Fruit fly (Drosophila melanogaster) whole organism, pupa: Measurements from ENCODE around the gene CG31709.

ENCODE experiments used
- CG12605 ChIP-seq: fragments of 200-800 bp; sonication (Bioruptor generic); IDR thresholded peaks from 2 replicates; pipeline ENCODE4 v1.3.6; 2022; ENCODE audit warnings: missing biosample characterization, missing genetic modification characterization
- CG15710 ChIP-seq: fragments of 200-800 bp; sonication (Bioruptor generic); optimal IDR thresholded peaks from 2 replicates; lab custom pipeline; 2018; ENCODE audit warnings: missing biosample characterization, mild to moderate bottlenecking, missing genetic modification characterization, moderate library complexity
- EcR ChIP-seq: fragments of 200-800 bp; sonication (Bioruptor generic); optimal IDR thresholded peaks from 3 replicates; lab custom pipeline; 2019; ENCODE audit warnings: missing biosample characterization, missing genetic modification characterization, mild to moderate bottlenecking, moderate library complexity, missing genetic modification reagents
- Pif1B ChIP-seq: fragments of 200-800 bp; sonication (Bioruptor generic); optimal IDR thresholded peaks from 3 replicates; lab custom pipeline; 2016; ENCODE audit warnings: missing biosample characterization, missing genetic modification characterization
- Snoo ChIP-seq: fragments of 200-800 bp; sonication (Bioruptor generic); optimal IDR thresholded peaks from 3 replicates; lab custom pipeline; 2017; ENCODE audit warnings: missing biosample characterization, mild to moderate bottlenecking, missing genetic modification characterization, inconsistent platforms
- gl ChIP-seq: fragments of 200-800 bp; sonication (Bioruptor generic); optimal IDR thresholded peaks from 2 replicates; lab custom pipeline; 2018; ENCODE audit warnings: missing biosample characterization, mild to moderate bottlenecking, missing genetic modification characterization
- rn ChIP-seq: fragments of 200-800 bp; sonication (Bioruptor generic); IDR thresholded peaks from 2 replicates; pipeline ENCODE4 v1.3.6; 2022; ENCODE audit warnings: missing biosample characterization, missing genetic modification characterization

- no peak for TF ChIP-seq Snoo (tag; lab: Kevin White, UChicago)
- no peak for TF ChIP-seq rn (GFP tag; lab: Robert Waterston, UW)
- no peak for TF ChIP-seq CG12605 (GFP tag; lab: Robert Waterston, UW)
- TF ChIP-seq CG15710 (tag; lab: Kevin White, UChicago): no peak
- no peak for TF ChIP-seq EcR
- TF ChIP-seq gl (tag; lab: Kevin White, UChicago): no peak
- no peak for TF ChIP-seq Pif1B (GFP tag; lab: Kevin White, UChicago)
Measured at dm6 chr2L:9579538-9579937, at the start of gene CG31709.
